Worm (Caenorhabditis elegans): ENCODE results near the gene mrps-22.

mrps-22 gene

ce11 chrII:10582318-10582717, at the start of gene mrps-22:
mrps-22 (plus strand) TSS chrII:10582618.
- no peak for TF ChIP-seq ceh-82 (tag; optimal IDR thresholded peaks at IDR 0.05)

- no peak for TF ChIP-seq rbr-2 (tag; optimal IDR thresholded peaks at IDR 0.05)
- TF ChIP-seq aha-1 (tag) = peak; percentile 94
Measured at ce11 chrII:10533985-10534384, 48.4 kb upstream of the mrps-22 start.

DNA sequence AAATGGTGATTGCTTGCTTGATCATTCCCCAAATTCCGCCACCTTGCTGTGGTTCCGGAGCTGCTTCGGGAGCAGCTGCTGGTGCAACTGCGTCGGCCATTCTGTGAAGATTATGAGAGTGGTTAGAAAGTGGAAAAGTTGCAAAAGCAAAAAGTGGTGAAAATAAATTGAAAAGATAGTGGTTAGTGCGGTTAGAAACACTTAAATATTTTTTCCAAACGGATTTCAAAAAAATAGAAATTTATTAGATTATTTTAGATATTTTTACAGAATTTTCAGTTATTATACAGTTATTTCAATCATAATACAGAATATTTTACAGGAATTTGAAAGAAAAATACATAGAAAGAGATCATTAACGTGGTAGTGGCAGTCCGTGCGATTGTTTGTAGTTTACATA, 44.8 kb upstream of the mrps-22 start, which contains the start of gene R166.2:
TSS of gene R166.2 (minus strand) at position 101 of the 400 bp plus-strand sequence.
- TF ChIP-seq fos-1 (tag; optimal IDR thresholded peaks at IDR 0.05) (no peak), lin-1 (GFP tag; IDR thresholded peaks at IDR 0.05) (no peak), ZK546.5 (tag; optimal IDR thresholded peaks at IDR 0.05) (no peak), sdz-12 (GFP tag; optimal IDR thresholded peaks at IDR 0.05) (no peak), tra-1 (GFP tag; IDR thresholded peaks at IDR 0.05) (no peak), duxl-1 (tag; optimal IDR thresholded peaks at IDR 0.05; ENCODE audit: poor library complexity) (no peak), ztf-11 (tag; optimal IDR thresholded peaks at IDR 0.05) (no peak), spr-3 (GFP tag; optimal IDR thresholded peaks at IDR 0.05) (no peak), dmd-6 (GFP tag; IDR thresholded peaks at IDR 0.05) (no peak), egl-43 (GFP tag; IDR thresholded peaks at IDR 0.05) (no peak), unc-130 (GFP tag; optimal IDR thresholded peaks at IDR 0.05) (no peak)

DNA sequence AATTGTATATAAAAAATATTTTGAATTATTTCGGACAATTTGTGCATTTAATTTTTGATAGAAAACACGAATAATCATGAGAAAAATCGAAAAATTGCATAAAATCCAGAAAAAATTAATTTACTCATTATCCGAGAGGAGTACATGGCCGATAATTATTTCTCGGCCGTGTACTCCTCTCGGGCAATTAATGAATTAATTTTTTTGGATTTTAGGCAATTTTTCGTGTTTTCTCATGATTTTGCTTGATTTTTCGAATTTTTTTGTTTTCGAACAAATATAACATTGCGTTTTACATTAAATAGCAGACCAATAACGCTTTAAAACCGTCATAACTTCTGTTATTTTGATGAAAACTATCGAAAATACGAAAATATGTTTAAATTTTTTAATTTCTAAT, 44.4 kb upstream of the mrps-22 start:
- TF ChIP-seq attf-4 (tag; optimal IDR thresholded peaks at IDR 0.05) (no peak), hif-1 (tag; optimal IDR thresholded peaks at IDR 0.05) (peak in 1 of 2 experiments; percentile 78), lsy-2 (tag; optimal IDR thresholded peaks at IDR 0.05) (peak in 1 of 2 experiments; percentile 75), mes-2 (tag; optimal IDR thresholded peaks at IDR 0.05; ENCODE audit: poor library complexity, severe bottlenecking) (peak; percentile 97), hlh-11 (tag; optimal IDR thresholded peaks at IDR 0.05) (peak; percentile 43), dpl-1 (GFP tag; optimal IDR thresholded peaks at IDR 0.05) (peak; percentile 70), nhr-237 (tag; optimal IDR thresholded peaks at IDR 0.05) (no peak), ceh-32 (tag; optimal IDR thresholded peaks at IDR 0.05; ENCODE audit: poor library complexity) (no peak), snpc-1.2 (GFP tag; IDR thresholded peaks at IDR 0.05) (no peak), tag-97 (GFP tag; IDR thresholded peaks at IDR 0.05) (0 out of 2 replicates have a peak, but pooled peaks have one; percentile 73), lin-38 (GFP tag; IDR thresholded peaks at IDR 0.05) (peak; percentile 63), ceh-44 (GFP tag; IDR thresholded peaks at IDR 0.05) (0 out of 2 replicates have a peak, but pooled peaks have one; percentile 28), ZK337.2 (GFP tag; IDR thresholded peaks at IDR 0.05) (peak; percentile 85), duxl-1 (tag; optimal IDR thresholded peaks at IDR 0.05; ENCODE audit: poor library complexity) (peak; percentile 59), dmd-9 (GFP tag; IDR thresholded peaks at IDR 0.05) (peak; percentile 88), nhr-10 (tag; optimal IDR thresholded peaks at IDR 0.05) (no peak), unc-130 (GFP tag; optimal IDR thresholded peaks at IDR 0.05) (peak; percentile 63), nhr-102 (tag; optimal IDR thresholded peaks at IDR 0.05) (peak; percentile 14), madf-5 (GFP tag; IDR thresholded peaks at IDR 0.05) (0 out of 4 replicates have a peak, but pooled peaks of 1 of the 2 experiments have one; percentile 36), daf-16 (GFP tag; optimal IDR thresholded peaks at IDR 0.05) (no peak), daf-16 (tag; optimal IDR thresholded peaks at IDR 0.05) (no peak), spr-1 (tag; optimal IDR thresholded peaks at IDR 0.05) (peak; percentile 4), Y48G9A.11 (GFP tag; IDR thresholded peaks at IDR 0.05) (peak; percentile 68; the same call in 1 of the 2 replicates), aly-2 (tag; optimal IDR thresholded peaks at IDR 0.05) (no peak), Y5F2A.4 (GFP tag; optimal IDR thresholded peaks at IDR 0.05) (no peak), nhr-11 (tag; optimal IDR thresholded peaks at IDR 0.05) (peak; percentile 45), lin-13 (GFP tag; optimal IDR thresholded peaks at IDR 0.05) (no peak), mxl-3 (GFP tag; optimal IDR thresholded peaks at IDR 0.05) (no peak), rbr-2 (tag; optimal IDR thresholded peaks at IDR 0.05) (peak; percentile 30), pha-4 (GFP tag; IDR thresholded peaks at IDR 0.05) (no peak), pha-4 (tag; optimal IDR thresholded peaks at IDR 0.05) (no peak), nhr-48 (tag; optimal IDR thresholded peaks at IDR 0.05) (no peak), lin-1 (GFP tag; IDR thresholded peaks at IDR 0.05) (no peak), nhr-6 (tag; optimal IDR thresholded peaks at IDR 0.05) (peak; percentile 30), lin-39 (tag; optimal IDR thresholded peaks at IDR 0.05) (no peak), madf-9 (GFP tag; conservative IDR thresholded peaks at IDR 0.05) (peak; percentile 72)

Data from whole organism, L4 larva.